Worm (Caenorhabditis elegans) whole organism, L2 larva: ENCODE measurements around the gene sre-51.

Experiments used
- C34F6.9 ChIP-seq: fragments of 150-350 bp; optimal IDR thresholded peaks from 2 replicates; lab custom pipeline; 2014; ENCODE audit warnings: missing biosample characterization, missing genetic modification characterization
- F13H6.1 ChIP-seq: sonication (generic microtip); optimal IDR thresholded peaks from 2 replicates; lab custom pipeline; 2016; ENCODE audit warnings: missing genetic modification characterization, missing compliant biosample characterization
- R02D3.7 ChIP-seq: fragments of 150-350 bp; optimal IDR thresholded peaks from 2 replicates; lab custom pipeline; 2014; ENCODE audit warnings: missing biosample characterization, missing genetic modification characterization
- Y55F3AM.14 ChIP-seq: fragments of 200-800 bp; sonication (Bioruptor generic); optimal IDR thresholded peaks from 2 replicates; lab custom pipeline; 2018; ENCODE audit warnings: mild to moderate bottlenecking, missing genetic modification characterization, missing compliant biosample characterization
- ZK546.5 ChIP-seq: sonication (generic microtip); optimal IDR thresholded peaks from 2 replicates; lab custom pipeline; 2017; ENCODE audit warnings: missing biosample characterization, missing genetic modification characterization
- alr-1 ChIP-seq: fragments of 150-350 bp; optimal IDR thresholded peaks from 2 replicates; lab custom pipeline; 2014; ENCODE audit warnings: missing biosample characterization, missing genetic modification characterization
- aly-2 ChIP-seq: fragments of 150-350 bp; optimal IDR thresholded peaks from 2 replicates; lab custom pipeline; 2014; ENCODE audit warnings: missing biosample characterization, missing genetic modification characterization
- ama-1 ChIP-seq: fragments of 150-350 bp; optimal IDR thresholded peaks from 2 replicates; lab custom pipeline; 2018; ENCODE audit warnings: inconsistent platforms
- blmp-1 ChIP-seq: sonication (generic microtip); optimal IDR thresholded peaks from 2 replicates; lab custom pipeline; 2017; ENCODE audit warnings: missing genetic modification characterization, mild to moderate bottlenecking, missing compliant biosample characterization, antibody characterized with exemption, moderate library complexity; ENCODE audit not compliant: insufficient read depth
- ceh-16 ChIP-seq: fragments of 150-350 bp; optimal IDR thresholded peaks from 2 replicates; lab custom pipeline; 2014; ENCODE audit warnings: missing biosample characterization, missing genetic modification characterization
- ceh-82 ChIP-seq: fragments of 150-350 bp; optimal IDR thresholded peaks from 2 replicates; lab custom pipeline; 2014; ENCODE audit warnings: missing biosample characterization, missing genetic modification characterization
- crh-2 ChIP-seq: sonication (generic microtip); optimal IDR thresholded peaks from 2 replicates; lab custom pipeline; 2017; ENCODE audit warnings: missing biosample characterization, missing genetic modification characterization
- dmd-4 ChIP-seq: sonication (generic microtip); optimal IDR thresholded peaks from 2 replicates; lab custom pipeline; 2017; ENCODE audit warnings: missing biosample characterization, missing genetic modification characterization
- elt-1 ChIP-seq: fragments of 150-350 bp; optimal IDR thresholded peaks from 2 replicates; lab custom pipeline; 2014; ENCODE audit warnings: missing biosample characterization, missing genetic modification characterization
- fos-1 ChIP-seq: fragments of 150-350 bp; optimal IDR thresholded peaks from 2 replicates; lab custom pipeline; 2014; ENCODE audit warnings: missing biosample characterization, missing genetic modification characterization
- gmeb-1 ChIP-seq: fragments of 150-350 bp; optimal IDR thresholded peaks from 2 replicates; lab custom pipeline; 2014; ENCODE audit warnings: missing biosample characterization, missing genetic modification characterization
- lin-11 ChIP-seq: fragments of 150-350 bp; sonication (generic microtip); optimal IDR thresholded peaks from 2 replicates; lab custom pipeline; 2014; ENCODE audit warnings: missing biosample characterization, missing genetic modification characterization, inconsistent platforms, mixed read lengths
- lin-13 ChIP-seq: fragments of 150-350 bp; optimal IDR thresholded peaks from 2 replicates; lab custom pipeline; 2014; ENCODE audit warnings: missing biosample characterization, missing genetic modification reagents, missing genetic modification characterization
- lsy-2 ChIP-seq, 2 experiments: fragments of 150-350 bp in 1 of 2; sonication (generic microtip) in 1 of 2; optimal IDR thresholded peaks; 2 replicates each; lab custom pipeline; 2014 to 2017; ENCODE audit warnings: missing biosample characterization in 2 of 2, missing genetic modification characterization in 2 of 2
- mab-5 ChIP-seq: fragments of 150-350 bp; optimal IDR thresholded peaks from 2 replicates; lab custom pipeline; 2014; ENCODE audit warnings: missing biosample characterization, missing genetic modification characterization
- mbf-1 ChIP-seq: sonication (generic microtip); optimal IDR thresholded peaks from 2 replicates; lab custom pipeline; 2017; ENCODE audit warnings: missing biosample characterization, missing genetic modification characterization
- mdl-1 ChIP-seq, 2 experiments: fragments of 150-350 bp in 1 of 2; sonication (generic microtip) in 1 of 2; optimal IDR thresholded peaks; 2 replicates each; lab custom pipeline; 2017; ENCODE audit warnings: missing biosample characterization in 2 of 2, missing genetic modification characterization in 2 of 2
- nhr-10 ChIP-seq: sonication (generic microtip); optimal IDR thresholded peaks from 2 replicates; lab custom pipeline; 2017; ENCODE audit warnings: missing biosample characterization, missing genetic modification characterization
- nhr-11 ChIP-seq: fragments of 150-350 bp; optimal IDR thresholded peaks from 2 replicates; lab custom pipeline; 2014; ENCODE audit warnings: missing biosample characterization, missing genetic modification characterization
- nhr-129 ChIP-seq: fragments of 150-350 bp; optimal IDR thresholded peaks from 2 replicates; lab custom pipeline; 2014; ENCODE audit warnings: missing biosample characterization, missing genetic modification characterization
- nhr-21 ChIP-seq: fragments of 150-350 bp; optimal IDR thresholded peaks from 2 replicates; lab custom pipeline; 2014; ENCODE audit warnings: missing biosample characterization, missing genetic modification characterization
- nhr-237 ChIP-seq: fragments of 150-350 bp; optimal IDR thresholded peaks from 2 replicates; lab custom pipeline; 2014; ENCODE audit warnings: missing biosample characterization, missing genetic modification characterization
- nhr-25 ChIP-seq: fragments of 150-350 bp; sonication (generic microtip); optimal IDR thresholded peaks from 3 replicates; lab custom pipeline; 2014; ENCODE audit warnings: missing biosample characterization, missing genetic modification characterization
- nhr-6 ChIP-seq: fragments of 150-350 bp; optimal IDR thresholded peaks from 2 replicates; lab custom pipeline; 2014; ENCODE audit warnings: missing biosample characterization, missing genetic modification characterization
- peb-1 ChIP-seq: fragments of 150-350 bp; optimal IDR thresholded peaks from 2 replicates; lab custom pipeline; 2014; ENCODE audit warnings: missing biosample characterization, missing genetic modification characterization
- sem-4 ChIP-seq: fragments of 150-350 bp; optimal IDR thresholded peaks from 2 replicates; lab custom pipeline; 2014; ENCODE audit warnings: missing biosample characterization, missing genetic modification reagents, missing genetic modification characterization
- skn-1 ChIP-seq: sonication (generic microtip); optimal IDR thresholded peaks from 2 replicates; lab custom pipeline; 2017; ENCODE audit warnings: missing biosample characterization, missing genetic modification characterization
- sma-3 ChIP-seq: sonication (generic microtip); optimal IDR thresholded peaks from 2 replicates; lab custom pipeline; 2016; ENCODE audit warnings: missing genetic modification reagents, missing genetic modification characterization, missing compliant biosample characterization
- sma-9 ChIP-seq, 2 experiments: fragments of 150-350 bp in 1 of 2; sonication (generic microtip) in 1 of 2; optimal IDR thresholded peaks; 2 replicates each; lab custom pipeline; 2014 to 2016; ENCODE audit warnings: missing genetic modification characterization in 2 of 2, mild to moderate bottlenecking in 1 of 2, missing biosample characterization in 1 of 2, missing compliant biosample characterization in 1 of 2, missing genetic modification reagents in 1 of 2, moderate library complexity in 1 of 2
- snpc-4 ChIP-seq: fragments of 150-350 bp; optimal IDR thresholded peaks from 2 replicates; lab custom pipeline; 2014; ENCODE audit warnings: missing biosample characterization, missing genetic modification characterization
- unc-55 ChIP-seq: fragments of 150-350 bp; sonication (generic microtip); optimal IDR thresholded peaks from 3 replicates; lab custom pipeline; 2014; ENCODE audit warnings: missing biosample characterization, missing genetic modification reagents, missing genetic modification characterization
- unc-62 ChIP-seq: fragments of 150-350 bp; optimal IDR thresholded peaks from 2 replicates; lab custom pipeline; 2014; ENCODE audit warnings: missing biosample characterization, missing genetic modification reagents, missing genetic modification characterization
- zag-1 ChIP-seq: fragments of 150-350 bp; optimal IDR thresholded peaks from 2 replicates; lab custom pipeline; 2014; ENCODE audit warnings: missing biosample characterization, missing genetic modification characterization

The sre-51 gene

DNA sequence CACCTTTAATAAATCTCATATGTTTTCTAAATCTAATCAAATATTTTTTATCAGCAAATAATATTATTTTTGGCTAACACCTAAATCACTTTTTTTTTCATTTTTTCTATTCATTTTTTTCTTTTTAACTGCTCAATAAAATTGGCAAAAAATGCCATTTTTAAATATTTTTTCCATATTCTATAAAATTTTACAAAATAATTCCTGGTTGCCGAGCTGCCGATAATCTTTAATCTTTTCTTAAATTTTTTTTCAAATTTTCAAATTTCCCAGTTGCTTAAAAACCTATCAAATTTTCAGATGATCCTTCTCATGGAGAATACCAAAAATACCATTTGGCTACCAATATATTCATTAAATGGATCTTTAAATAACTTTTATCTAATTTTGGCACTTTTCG lies at the start of gene sre-51:
sre-51 (plus strand) TSS at position 301 of the 400 bp plus-strand sequence.
- TF ChIP-seq fos-1 (no peak), mbf-1 (no peak), unc-55 (GFP tag; lab: Kevin White, UChicago) (no peak), R02D3.7 (tag; lab: Kevin White, UChicago) (no peak), mab-5 (tag; lab: Kevin White, UChicago) (no peak), crh-2 (no peak), zag-1 (no peak)
- TF ChIP-seq, all 48 proteins: peak for 0

DNA sequence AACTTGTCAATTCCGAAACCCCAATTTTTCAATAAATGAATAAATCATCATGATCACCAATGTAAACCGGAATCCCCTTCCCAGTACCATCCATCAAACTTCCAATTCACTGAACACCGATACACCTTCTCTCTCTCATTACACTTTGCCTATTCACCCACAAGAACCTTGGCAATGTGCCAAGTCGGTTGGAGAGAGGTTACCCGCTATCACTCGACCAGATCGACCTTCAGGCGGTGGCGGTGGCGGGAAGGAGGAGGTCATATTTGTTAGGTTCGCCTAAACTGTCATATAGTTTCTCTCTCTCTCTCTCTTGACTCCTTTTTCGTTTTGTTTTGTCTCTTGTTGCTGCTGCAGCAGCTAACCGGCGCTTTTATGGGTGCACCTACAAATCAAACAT lies 49.1 kb upstream of the sre-51 start:
- TF ChIP-seq lsy-2 (tag; optimal IDR thresholded peaks at IDR 0.05; lab: Kevin White, UChicago) (no peak), nhr-237 (tag; lab: Kevin White, UChicago) (no peak), blmp-1 (peak; percentile 64), Y55F3AM.14 (GFP tag; lab: Kevin White, UChicago) (no peak), mdl-1 (tag; optimal IDR thresholded peaks at IDR 0.05; lab: Kevin White, UChicago) (no peak), lin-13 (GFP tag; lab: Kevin White, UChicago) (no peak), nhr-11 (tag; lab: Kevin White, UChicago) (no peak), unc-55 (GFP tag; lab: Kevin White, UChicago) (no peak), unc-62 (GFP tag; lab: Kevin White, UChicago) (no peak), mab-5 (tag; lab: Kevin White, UChicago) (no peak), sma-3 (GFP tag; lab: Kevin White, UChicago) (peak; percentile 78), nhr-6 (tag; lab: Kevin White, UChicago) (peak; percentile 25), F13H6.1 (peak; percentile 31), dmd-4 (tag; lab: Kevin White, UChicago) (no peak), lin-11 (no peak), elt-1 (tag; lab: Kevin White, UChicago) (no peak), mbf-1 (no peak), ZK546.5 (tag; lab: Kevin White, UChicago) (no peak), peb-1 (tag; lab: Kevin White, UChicago) (no peak), ama-1 (lab: Kevin White, UChicago) (no peak), nhr-10 (tag; lab: Kevin White, UChicago) (no peak), crh-2 (peak; percentile 16), gmeb-1 (no peak), snpc-4 (tag; lab: Kevin White, UChicago) (no peak), aly-2 (tag; lab: Kevin White, UChicago) (no peak), C34F6.9 (tag; lab: Kevin White, UChicago) (no peak), fos-1 (peak; percentile 29), ceh-82 (no peak), ceh-16 (tag; lab: Kevin White, UChicago) (peak; percentile 88), nhr-21 (tag; lab: Kevin White, UChicago) (no peak), sma-9 (GFP tag; optimal IDR thresholded peaks at IDR 0.05; lab: Kevin White, UChicago) (peak; percentile 20), sma-9 (tag; optimal IDR thresholded peaks at IDR 0.05; lab: Kevin White, UChicago) (no peak), nhr-25 (tag; lab: Kevin White, UChicago) (peak; percentile 93), skn-1 (tag; lab: Kevin White, UChicago) (no peak), sem-4 (no peak), alr-1 (tag; lab: Kevin White, UChicago) (no peak), nhr-129 (no peak), R02D3.7 (tag; lab: Kevin White, UChicago) (no peak)

DNA sequence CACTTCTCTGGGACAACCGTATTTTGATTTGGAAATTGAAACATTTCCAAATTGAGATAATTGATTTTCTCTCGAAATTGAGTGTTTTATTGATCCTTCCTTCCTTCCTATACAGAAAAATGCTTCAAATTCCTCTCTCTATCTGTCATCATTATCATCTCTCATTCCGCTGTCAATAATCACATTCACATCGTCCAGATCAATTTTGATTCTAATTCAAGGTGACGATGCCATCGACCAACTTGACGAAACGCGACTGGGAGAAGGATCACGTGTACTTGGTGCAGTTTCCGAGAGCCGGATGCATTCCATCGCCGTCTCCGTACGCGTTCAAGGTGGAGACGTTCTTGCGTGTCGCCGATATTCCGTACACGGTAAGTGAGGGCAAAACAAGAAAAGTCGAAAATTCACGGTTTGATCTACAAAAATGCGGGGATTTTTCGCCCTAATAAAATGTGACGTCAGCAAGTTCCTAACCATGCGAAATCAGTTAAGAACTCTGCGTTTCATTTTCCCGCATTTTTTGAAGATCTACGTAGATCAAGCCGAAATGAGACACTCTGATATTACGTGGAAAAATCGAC lies 47.6 kb upstream of the sre-51 start, which contains the start of gene faxc-1:
faxc-1 (plus strand) TSS at position 222 of the 584 bp plus-strand sequence.
- TF ChIP-seq unc-62 (GFP tag; lab: Kevin White, UChicago), result no peak
- TF ChIP-seq nhr-21 (tag; lab: Kevin White, UChicago), result no peak
- no peak for TF ChIP-seq F13H6.1
- peak; percentile 47 for TF ChIP-seq sma-9 (GFP tag; optimal IDR thresholded peaks at IDR 0.05; lab: Kevin White, UChicago)
- TF ChIP-seq sma-9 (tag; optimal IDR thresholded peaks at IDR 0.05; lab: Kevin White, UChicago), result no peak
- no peak for TF ChIP-seq C34F6.9 (tag; lab: Kevin White, UChicago)
- peak; percentile 25 for TF ChIP-seq nhr-25 (tag; lab: Kevin White, UChicago)
- TF ChIP-seq gmeb-1, result peak; percentile 5
- no peak for TF ChIP-seq unc-55 (GFP tag; lab: Kevin White, UChicago)
- no peak for TF ChIP-seq Y55F3AM.14 (GFP tag; lab: Kevin White, UChicago)
